Fruit fly (Drosophila melanogaster) whole organism, wandering third instar larva: ENCODE results near the gene CG5273.

Experiments
- Abd-B ChIP-seq: fragments of >200 bp; optimal IDR thresholded peaks from 2 replicates; lab custom pipeline; 2017; ENCODE audit warnings: missing biosample characterization, missing genetic modification characterization
- CG32264 ChIP-seq: fragments of 200-800 bp; sonication (Bioruptor generic); optimal IDR thresholded peaks from 2 replicates; lab custom pipeline; 2016; ENCODE audit warnings: missing biosample characterization, missing genetic modification characterization
- CG9705 ChIP-seq: fragments of 200-800 bp; sonication (Bioruptor generic); optimal IDR thresholded peaks from 2 replicates; lab custom pipeline; 2018; ENCODE audit warnings: missing biosample characterization, mild to moderate bottlenecking, missing genetic modification characterization
- CrebA ChIP-seq: fragments of 200-800 bp; sonication (Bioruptor generic); optimal IDR thresholded peaks from 2 replicates; lab custom pipeline; 2016; ENCODE audit warnings: missing biosample characterization, mild to moderate bottlenecking, missing genetic modification characterization, borderline replicate concordance
- Dfd ChIP-seq: fragments of >200 bp; optimal IDR thresholded peaks from 2 replicates; lab custom pipeline; 2017; ENCODE audit warnings: missing biosample characterization, missing genetic modification characterization
- Dif ChIP-seq: fragments of 200-275, 200-300 bp; sonication (Bioruptor generic); optimal IDR thresholded peaks from 2 replicates; lab custom pipeline; 2018; ENCODE audit warnings: missing biosample characterization, missing genetic modification characterization; ENCODE audit not compliant: partially characterized antibody
- GATAd ChIP-seq: sonication (Bioruptor generic); optimal IDR thresholded peaks from 2 replicates; lab custom pipeline; 2016; ENCODE audit warnings: missing biosample characterization, missing genetic modification characterization
- HLH106 ChIP-seq: fragments of 200-800 bp; optimal IDR thresholded peaks from 3 replicates; lab custom pipeline; 2019; ENCODE audit warnings: missing biosample characterization, mild to moderate bottlenecking, missing genetic modification characterization, moderate library complexity
- Hnf4 ChIP-seq: fragments of 200-800 bp; sonication (Bioruptor generic); optimal IDR thresholded peaks from 2 replicates; lab custom pipeline; 2016; ENCODE audit warnings: missing biosample characterization, mild to moderate bottlenecking, missing genetic modification characterization
- Hr78 ChIP-seq: fragments of >200 bp; optimal IDR thresholded peaks from 2 replicates; lab custom pipeline; 2017; ENCODE audit warnings: missing biosample characterization, missing genetic modification characterization
- Hr83 ChIP-seq: fragments of 200-300 bp; sonication (Bioruptor generic); optimal IDR thresholded peaks from 2 replicates; lab custom pipeline; 2016; ENCODE audit warnings: missing biosample characterization, mild to moderate bottlenecking, missing genetic modification characterization, moderate library complexity; ENCODE audit not compliant: poor library complexity, severe bottlenecking
- Jra ChIP-seq: sonication (Bioruptor generic); optimal IDR thresholded peaks from 2 replicates; lab custom pipeline; 2016; ENCODE audit warnings: missing biosample characterization, missing genetic modification characterization
- Mio ChIP-seq: sonication (Bioruptor generic); optimal IDR thresholded peaks from 2 replicates; lab custom pipeline; 2016; ENCODE audit warnings: missing biosample characterization, missing genetic modification characterization
- Myc ChIP-seq: fragments of >200 bp; optimal IDR thresholded peaks from 2 replicates; lab custom pipeline; 2017
- N ChIP-seq: fragments of >200 bp; optimal IDR thresholded peaks from 2 replicates; lab custom pipeline; 2018; ENCODE audit warnings: missing biosample characterization, missing external identifiers, missing genetic modification characterization
- OdsH ChIP-seq: fragments of 200-800 bp; sonication (Bioruptor generic); optimal IDR thresholded peaks from 2 replicates; lab custom pipeline; 2016; ENCODE audit warnings: missing biosample characterization, mild to moderate bottlenecking, missing genetic modification characterization
- Rel ChIP-seq, 2 experiments: fragments of 200-800 bp; sonication (Bioruptor generic) in 1 of 2; optimal IDR thresholded peaks; 2 replicates in 1 of 2; 3 replicates in 1 of 2; lab custom pipeline; 2016 to 2019; ENCODE audit warnings: mild to moderate bottlenecking in 2 of 2, missing biosample characterization in 2 of 2, missing genetic modification characterization in 2 of 2, moderate library complexity in 1 of 2
- Sp1 ChIP-seq: fragments of 200-800 bp; sonication (Bioruptor generic); optimal IDR thresholded peaks from 3 replicates; lab custom pipeline; 2019; ENCODE audit warnings: missing biosample characterization, mild to moderate bottlenecking, missing genetic modification characterization, moderate library complexity
- Vsx2 ChIP-seq: fragments of 200-300, 225-300 bp; sonication (Bioruptor generic); optimal IDR thresholded peaks from 2 replicates; lab custom pipeline; 2018; ENCODE audit warnings: missing biosample characterization, missing genetic modification characterization; ENCODE audit not compliant: partially characterized antibody
- br ChIP-seq: fragments of 200-800 bp; sonication (Bioruptor generic); optimal IDR thresholded peaks from 2 replicates; lab custom pipeline; 2016; ENCODE audit warnings: missing biosample characterization, missing genetic modification characterization
- brk ChIP-seq: fragments of 200-800 bp; sonication (Bioruptor generic); optimal IDR thresholded peaks from 2 replicates; lab custom pipeline; 2016; ENCODE audit warnings: missing biosample characterization, mild to moderate bottlenecking, missing genetic modification characterization
- dl ChIP-seq, 2 experiments: fragments of 175-275, 200-275 bp in 1 of 2; fragments of 200-275 bp in 1 of 2; sonication (Bioruptor generic); optimal IDR thresholded peaks; lab custom pipeline; 2018; ENCODE audit warnings: mild to moderate bottlenecking in 2 of 2, missing biosample characterization in 2 of 2, missing genetic modification characterization in 2 of 2, moderate library complexity in 2 of 2; ENCODE audit not compliant: partially characterized antibody in 2 of 2, insufficient read depth in 1 of 2
- dmrt93B ChIP-seq: fragments of 200-800 bp; sonication (Bioruptor generic); optimal IDR thresholded peaks from 2 replicates; lab custom pipeline; 2018; ENCODE audit warnings: missing biosample characterization, mild to moderate bottlenecking, missing genetic modification characterization
- dsf ChIP-seq: sonication (Bioruptor generic); optimal IDR thresholded peaks from 2 replicates; lab custom pipeline; 2016; ENCODE audit warnings: missing biosample characterization, missing genetic modification characterization, borderline replicate concordance
- ey ChIP-seq: fragments of 200-800 bp; sonication (Bioruptor generic); optimal IDR thresholded peaks from 2 replicates; lab custom pipeline; 2016; ENCODE audit warnings: missing biosample characterization, missing genetic modification characterization
- foxo ChIP-seq, 2 experiments: fragments of 200-800 bp; sonication (Bioruptor generic); optimal IDR thresholded peaks; 2 replicates in 1 of 2; 3 replicates in 1 of 2; lab custom pipeline; 2016 to 2017; ENCODE audit warnings: missing biosample characterization in 2 of 2, missing genetic modification characterization in 2 of 2
- fru ChIP-seq: fragments of 200-800 bp; sonication (Bioruptor generic); optimal IDR thresholded peaks from 3 replicates; lab custom pipeline; 2016; ENCODE audit warnings: missing biosample characterization, mild to moderate bottlenecking, missing genetic modification characterization
- h ChIP-seq: fragments of 200-800 bp; sonication (Bioruptor generic); optimal IDR thresholded peaks from 3 replicates; lab custom pipeline; 2016; ENCODE audit warnings: missing biosample characterization, mild to moderate bottlenecking, missing genetic modification characterization
- jim ChIP-seq: fragments of 175-275, 200-325 bp; sonication (Bioruptor generic); optimal IDR thresholded peaks from 2 replicates; lab custom pipeline; 2016; ENCODE audit warnings: missing biosample characterization, mild to moderate bottlenecking, missing genetic modification characterization
- lola ChIP-seq: fragments of >200 bp; optimal IDR thresholded peaks from 2 replicates; lab custom pipeline; 2017; ENCODE audit warnings: missing biosample characterization, missing genetic modification characterization
- pan ChIP-seq: fragments of >200 bp; optimal IDR thresholded peaks from 2 replicates; lab custom pipeline; 2017
- psq ChIP-seq: fragments of 200-800 bp; sonication (Bioruptor generic); optimal IDR thresholded peaks from 3 replicates; lab custom pipeline; 2017; ENCODE audit warnings: missing biosample characterization, mild to moderate bottlenecking, missing genetic modification characterization, moderate library complexity
- rgr ChIP-seq: fragments of 200-800 bp; sonication (Bioruptor generic); optimal IDR thresholded peaks from 3 replicates; lab custom pipeline; 2016; ENCODE audit warnings: missing biosample characterization, mild to moderate bottlenecking, missing genetic modification characterization
- sage ChIP-seq: fragments of 200-800 bp; sonication (Bioruptor generic); optimal IDR thresholded peaks from 2 replicates; lab custom pipeline; 2016; ENCODE audit warnings: missing biosample characterization, mild to moderate bottlenecking, missing genetic modification characterization
- sv ChIP-seq: fragments of 200-800 bp; sonication (Bioruptor generic); optimal IDR thresholded peaks from 3 replicates; lab custom pipeline; 2016; ENCODE audit warnings: missing biosample characterization, missing genetic modification characterization
- tai ChIP-seq: sonication (Bioruptor generic); optimal IDR thresholded peaks from 2 replicates; lab custom pipeline; 2016; ENCODE audit warnings: missing biosample characterization, missing genetic modification characterization
- usp ChIP-seq: fragments of >200 bp; optimal IDR thresholded peaks from 2 replicates; lab custom pipeline; 2017; ENCODE audit warnings: missing biosample characterization, missing genetic modification characterization
- woc ChIP-seq: sonication (Bioruptor generic); optimal IDR thresholded peaks from 2 replicates; lab custom pipeline; 2016; ENCODE audit warnings: missing biosample characterization, mild to moderate bottlenecking, missing genetic modification characterization

The CG5273 gene

DNA sequence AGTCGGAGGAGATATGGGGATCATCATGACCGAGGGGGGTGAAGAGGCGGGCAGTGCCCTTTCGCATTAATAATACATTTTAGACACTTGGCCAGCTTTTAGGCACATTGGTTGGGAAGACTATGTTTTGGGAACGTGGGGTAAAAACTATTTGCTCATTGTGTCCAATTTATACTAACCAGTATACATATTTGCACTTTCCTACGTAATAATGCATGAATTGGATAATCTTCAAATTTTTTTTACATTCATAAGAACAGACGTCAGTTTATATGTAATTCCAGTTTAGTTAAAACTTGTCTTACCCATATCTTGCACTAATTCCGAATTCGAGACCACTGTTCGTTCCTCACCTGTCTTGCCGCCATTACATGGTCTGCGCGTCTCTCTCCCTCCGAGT, 19.9 kb downstream of the CG5273 start:
- TF ChIP-seq Jra (GFP tag; lab: Kevin White, UChicago) (no peak), dmrt93B (peak; percentile 11), tai (GFP tag; lab: Kevin White, UChicago) (no peak), N (no peak), woc (GFP tag; lab: Kevin White, UChicago) (peak; percentile 83), foxo (GFP tag; optimal IDR thresholded peaks at IDR 0.05; lab: Kevin White, UChicago) (peak in 1 of 2 experiments; percentile 75), h (peak; percentile 64), dl (GFP tag; optimal IDR thresholded peaks at IDR 0.05; lab: Kevin White, UChicago; ENCODE audit: insufficient read depth in 1 of 2, partially characterized antibody in 2 of 2) (no peak), br (GFP tag; lab: Kevin White, UChicago) (peak; percentile 12), Sp1 (peak; percentile 53), CrebA (no peak), CG9705 (no peak), ey (peak; percentile 61), Myc (no peak), Vsx2 (no peak), CG32264 (GFP tag; lab: Kevin White, UChicago) (no peak), brk (GFP tag; lab: Kevin White, UChicago) (no peak), rgr (GFP tag; lab: Kevin White, UChicago) (peak; percentile 44), Abd-B (GFP tag; lab: Kevin White, UChicago) (no peak), jim (GFP tag; lab: Kevin White, UChicago) (no peak), Hr83 (no peak), Hnf4 (peak; percentile 11), Hr78 (no peak), usp (GFP tag; lab: Kevin White, UChicago) (no peak), GATAd (GFP tag; lab: Kevin White, UChicago) (no peak), lola (GFP tag; lab: Kevin White, UChicago) (no peak), psq (GFP tag; lab: Kevin White, UChicago) (peak; percentile 70), OdsH (GFP tag; lab: Kevin White, UChicago) (peak; percentile 53), HLH106 (tag; lab: Kevin White, UChicago) (peak; percentile 58), Dfd (GFP tag; lab: Kevin White, UChicago) (no peak), Dif (GFP tag; lab: Kevin White, UChicago) (no peak), fru (GFP tag; lab: Kevin White, UChicago) (peak; percentile 82), dsf (GFP tag; lab: Kevin White, UChicago) (no peak), sv (GFP tag; lab: Kevin White, UChicago) (no peak), pan (lab: Kevin White, UChicago) (no peak)

DNA sequence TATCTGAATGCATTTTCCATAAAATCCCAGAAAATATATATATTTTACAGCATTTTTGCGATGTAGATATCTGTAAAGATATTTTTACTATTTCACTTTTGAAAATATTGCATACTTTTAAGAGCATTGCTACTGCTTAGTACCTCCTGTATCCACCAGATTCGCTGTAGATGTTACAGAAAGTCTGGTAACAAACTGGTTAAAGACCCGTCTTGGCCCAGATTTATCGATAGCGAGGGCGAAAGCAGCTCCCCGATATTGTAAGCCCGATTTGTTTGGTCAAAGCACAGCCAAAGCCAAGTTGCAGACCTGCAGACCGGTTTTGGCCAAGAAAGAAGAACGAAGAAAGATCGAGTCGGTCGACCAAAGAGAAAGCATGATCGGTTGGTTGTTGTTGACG, 25.1 kb downstream of the CG5273 start, which contains the start of gene tw:
Gene tw, plus strand, starts transcription at position 291 of the 400 bp plus-strand sequence.
- peak; percentile 31 for TF ChIP-seq Dif (GFP tag; lab: Kevin White, UChicago)
- TF ChIP-seq GATAd (GFP tag; lab: Kevin White, UChicago) = no peak
- TF ChIP-seq psq (GFP tag; lab: Kevin White, UChicago) = peak; percentile 28
- TF ChIP-seq pan (lab: Kevin White, UChicago) = no peak
- peak; percentile 36 for TF ChIP-seq fru (GFP tag; lab: Kevin White, UChicago)
- peak; percentile 54 for TF ChIP-seq Myc
- peak in 1 of 2 experiments; percentile 9 for TF ChIP-seq foxo (GFP tag; optimal IDR thresholded peaks at IDR 0.05; lab: Kevin White, UChicago)
- TF ChIP-seq dmrt93B = no peak
- no peak for TF ChIP-seq brk (GFP tag; lab: Kevin White, UChicago)
- no peak for TF ChIP-seq HLH106 (tag; lab: Kevin White, UChicago)
- TF ChIP-seq sage (GFP tag; lab: Kevin White, UChicago) = no peak
- no peak for TF ChIP-seq usp (GFP tag; lab: Kevin White, UChicago)
- no peak for TF ChIP-seq dsf (GFP tag; lab: Kevin White, UChicago)

DNA sequence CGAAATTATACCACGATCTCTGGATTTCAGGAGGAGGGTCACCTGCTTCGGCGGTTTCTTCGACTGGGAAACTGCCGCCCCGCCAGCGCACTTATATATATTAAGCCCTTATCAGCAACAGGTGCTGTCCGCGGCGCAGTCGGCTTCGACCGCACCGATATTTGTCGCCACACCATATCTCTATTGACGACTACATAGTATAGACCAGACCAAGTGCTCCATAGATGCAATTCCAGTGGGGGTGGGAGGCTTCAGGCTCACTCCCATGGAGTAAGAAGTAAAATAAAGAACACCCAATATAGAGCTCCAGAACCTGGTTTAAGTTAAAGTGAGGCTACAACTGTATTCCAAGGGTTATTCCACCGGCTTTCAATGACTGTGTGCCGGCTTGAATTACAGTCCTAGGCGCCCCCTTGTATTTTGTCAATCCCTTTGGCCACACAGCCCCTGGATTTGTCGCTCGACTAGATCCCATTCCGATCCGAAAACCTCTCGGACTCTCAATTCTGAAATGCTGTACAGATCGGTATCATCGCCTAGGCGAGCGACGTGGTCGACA, 30.7 kb downstream of the CG5273 start, which contains the start of gene CG13360:
Gene CG13360, minus strand, starts transcription at position 51 of the 559 bp plus-strand sequence.
- peak; percentile 51 for TF ChIP-seq h
- TF ChIP-seq fru (GFP tag; lab: Kevin White, UChicago) = peak; percentile 70
- no peak for TF ChIP-seq Hr83
- TF ChIP-seq Dfd (GFP tag; lab: Kevin White, UChicago) = no peak
- peak; percentile 64 for TF ChIP-seq br (GFP tag; lab: Kevin White, UChicago)
- TF ChIP-seq foxo (GFP tag; optimal IDR thresholded peaks at IDR 0.05; lab: Kevin White, UChicago) = peak in 1 of 2 experiments; percentile 51
- no peak for TF ChIP-seq lola (GFP tag; lab: Kevin White, UChicago)
- TF ChIP-seq rgr (GFP tag; lab: Kevin White, UChicago) = peak; percentile 40
- no peak for TF ChIP-seq Rel (GFP tag; optimal IDR thresholded peaks at IDR 0.05; lab: Kevin White, UChicago)
- no peak for TF ChIP-seq Rel (tag; optimal IDR thresholded peaks at IDR 0.05; lab: Kevin White, UChicago)
- peak; percentile 44 for TF ChIP-seq OdsH (GFP tag; lab: Kevin White, UChicago)
- no peak for TF ChIP-seq Vsx2
- no peak for TF ChIP-seq jim (GFP tag; lab: Kevin White, UChicago)
- no peak for TF ChIP-seq CrebA
- TF ChIP-seq HLH106 (tag; lab: Kevin White, UChicago) = peak; percentile 56
- peak; percentile 7 for TF ChIP-seq dmrt93B
- peak; percentile 15 for TF ChIP-seq psq (GFP tag; lab: Kevin White, UChicago)
- no peak for TF ChIP-seq woc (GFP tag; lab: Kevin White, UChicago)
- peak; percentile 56 for TF ChIP-seq ey
- TF ChIP-seq usp (GFP tag; lab: Kevin White, UChicago) = no peak
- TF ChIP-seq sv (GFP tag; lab: Kevin White, UChicago) = no peak
- no peak for TF ChIP-seq Jra (GFP tag; lab: Kevin White, UChicago)
- no peak for TF ChIP-seq tai (GFP tag; lab: Kevin White, UChicago)
- TF ChIP-seq Hr78 = no peak
- no peak for TF ChIP-seq Mio (GFP tag; lab: Kevin White, UChicago)
- TF ChIP-seq CG32264 (GFP tag; lab: Kevin White, UChicago) = no peak
- TF ChIP-seq dl (GFP tag; optimal IDR thresholded peaks at IDR 0.05; lab: Kevin White, UChicago; ENCODE audit: insufficient read depth in 1 of 2, partially characterized antibody in 2 of 2) = no peak
- TF ChIP-seq Abd-B (GFP tag; lab: Kevin White, UChicago) = no peak
- TF ChIP-seq brk (GFP tag; lab: Kevin White, UChicago) = no peak
- TF ChIP-seq Sp1 = peak; percentile 14
- TF ChIP-seq CG9705 = no peak
- no peak for TF ChIP-seq Myc
- TF ChIP-seq sage (GFP tag; lab: Kevin White, UChicago) = no peak
- TF ChIP-seq pan (lab: Kevin White, UChicago) = no peak
